Worm (Caenorhabditis elegans): ENCODE data around the gene C26B9.2.

DNA sequence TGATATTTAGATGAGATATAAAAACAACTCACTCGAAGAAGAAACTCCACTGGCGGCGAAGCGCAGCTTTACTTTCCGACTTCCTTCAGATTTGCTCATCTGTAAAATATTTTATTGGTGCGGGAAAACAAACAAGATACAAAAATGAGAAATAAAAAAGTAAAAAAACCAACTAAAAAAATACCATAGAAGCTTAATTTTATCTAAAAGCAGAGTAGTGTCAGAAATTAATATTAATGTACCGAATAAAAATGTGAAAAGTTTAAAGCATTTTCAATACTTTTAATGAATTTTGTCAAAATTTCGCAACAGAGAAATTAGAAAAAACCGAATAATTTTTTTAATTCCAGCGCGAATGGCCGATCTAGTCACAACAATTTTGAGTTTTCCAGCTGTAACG lies 16.7 kb upstream of the C26B9.2 start, which contains the start of gene sto-2:
- TF ChIP-seq snpc-4 (tag; optimal IDR thresholded peaks at IDR 0.05) (no peak), unc-62 (GFP tag; optimal IDR thresholded peaks at IDR 0.05) (no peak), ceh-28 (tag; optimal IDR thresholded peaks at IDR 0.05) (no peak), lin-15B (tag; optimal IDR thresholded peaks at IDR 0.05) (no peak), nfya-1 (tag; optimal IDR thresholded peaks at IDR 0.05; ENCODE audit: insufficient read depth) (no peak), elt-2 (tag; optimal IDR thresholded peaks at IDR 0.05) (no peak), zag-1 (tag; optimal IDR thresholded peaks at IDR 0.05) (no peak), mdl-1 (tag; optimal IDR thresholded peaks at IDR 0.05) (no peak), egl-27 (tag; optimal IDR thresholded peaks at IDR 0.05) (no peak), pha-4 (tag; optimal IDR thresholded peaks at IDR 0.05) (no peak)

All from whole organism, L3 larva.